Fruit fly (Drosophila melanogaster): ENCODE measurements around the gene lcs.
A peak's percentile ranks its signal among the peaks of the same experiment; 100 is the strongest.

Gene lcs

dm6 chrX:21368410-21368918 lies 28.7 kb downstream of the lcs start (continued):
- peak; percentile 88 for TF ChIP-seq Sox14 (GFP tag; optimal IDR thresholded peaks at IDR 0.05)
- TF ChIP-seq eg (GFP tag; IDR thresholded peaks at IDR 0.05), result peak; percentile 65
- no peak for TF ChIP-seq Hr4 (GFP tag; optimal IDR thresholded peaks at IDR 0.05)
- no peak for TF ChIP-seq ss (GFP tag; optimal IDR thresholded peaks at IDR 0.05)
- peak; percentile 12 for TF ChIP-seq dsx (GFP tag; optimal IDR thresholded peaks at IDR 0.05; ENCODE audit: poor library complexity, severe bottlenecking)
- peak; percentile 57; the same call in 2 of the 3 replicates for TF ChIP-seq CG8119 (GFP tag; IDR thresholded peaks at IDR 0.05)
- no peak for TF ChIP-seq Sox102F (GFP tag; optimal IDR thresholded peaks at IDR 0.05)
- TF ChIP-seq CG6163 (GFP tag; IDR thresholded peaks at IDR 0.05), result peak; percentile 69; the same call in 2 of the 3 replicates
- peak; percentile 17 for TF ChIP-seq spab (GFP tag; optimal IDR thresholded peaks at IDR 0.05)
- TF ChIP-seq net (GFP tag; optimal IDR thresholded peaks at IDR 0.05), result peak; percentile 17
- no peak for TF ChIP-seq CG11762 (GFP tag; optimal IDR thresholded peaks at IDR 0.05; ENCODE audit: insufficient read depth)
- peak; percentile 42 for TF ChIP-seq CG9139 (GFP tag; optimal IDR thresholded peaks at IDR 0.05)
- no peak for TF ChIP-seq fd59A (GFP tag; optimal IDR thresholded peaks at IDR 0.05)
- TF ChIP-seq CG8632 (GFP tag; optimal IDR thresholded peaks at IDR 0.05), result no peak
- no peak for TF ChIP-seq topi (GFP tag; optimal IDR thresholded peaks at IDR 0.05)

- TF ChIP-seq CG6854 (GFP tag; optimal IDR thresholded peaks at IDR 0.05) (peak; percentile 98), Blimp-1 (GFP tag; optimal IDR thresholded peaks at IDR 0.05) (peak; percentile 96), vri (GFP tag; optimal IDR thresholded peaks at IDR 0.05) (peak; percentile 97), CG10669 (GFP tag; optimal IDR thresholded peaks at IDR 0.05) (peak; percentile 99), topi (GFP tag; optimal IDR thresholded peaks at IDR 0.05) (peak; percentile 99), CG31627 (GFP tag; optimal IDR thresholded peaks at IDR 0.05) (peak; percentile 98), fd59A (GFP tag; optimal IDR thresholded peaks at IDR 0.05) (peak; percentile 99), CG6808 (GFP tag; optimal IDR thresholded peaks at IDR 0.05) (peak; percentile 99), CG15336 (GFP tag; IDR thresholded peaks at IDR 0.05) (peak; percentile 98), CG9139 (GFP tag; optimal IDR thresholded peaks at IDR 0.05) (peak; percentile 97), CG7368 (GFP tag; optimal IDR thresholded peaks at IDR 0.05) (peak; percentile 97), lz (GFP tag; optimal IDR thresholded peaks at IDR 0.05) (peak; percentile 99), Sox102F (GFP tag; optimal IDR thresholded peaks at IDR 0.05) (peak; percentile 99), CG3032 (tag; optimal IDR thresholded peaks at IDR 0.05) (peak; percentile 98), dac (GFP tag; optimal IDR thresholded peaks at IDR 0.05) (peak; percentile 99), Eip75B (GFP tag; optimal IDR thresholded peaks at IDR 0.05) (peak; percentile 99), pdm3 (GFP tag; optimal IDR thresholded peaks at IDR 0.05) (peak; percentile 99), esn (GFP tag; optimal IDR thresholded peaks at IDR 0.05) (peak; percentile 99), CG6792 (GFP tag; optimal IDR thresholded peaks at IDR 0.05) (peak; percentile 99), Hr38 (GFP tag; optimal IDR thresholded peaks at IDR 0.05) (peak; percentile 3), Ets21C (GFP tag; optimal IDR thresholded peaks at IDR 0.05) (peak; percentile 97), salr (GFP tag; optimal IDR thresholded peaks at IDR 0.05) (peak; percentile 96 to 98), CG11294 (GFP tag; IDR thresholded peaks at IDR 0.05) (peak; percentile 96), Hr39 (GFP tag; optimal IDR thresholded peaks at IDR 0.05) (peak; percentile 98), spab (GFP tag; optimal IDR thresholded peaks at IDR 0.05) (peak; percentile 98), OdsH (GFP tag; optimal IDR thresholded peaks at IDR 0.05) (peak; percentile 99), CG8319 (GFP tag; optimal IDR thresholded peaks at IDR 0.05) (peak; percentile 97), CG11902 (GFP tag; optimal IDR thresholded peaks at IDR 0.05) (peak; percentile 97), net (GFP tag; optimal IDR thresholded peaks at IDR 0.05) (peak; percentile 99), CG3919 (GFP tag; optimal IDR thresholded peaks at IDR 0.05) (peak; percentile 98), CG32006 (GFP tag; optimal IDR thresholded peaks at IDR 0.05) (peak; percentile 100), Sox15 (GFP tag; optimal IDR thresholded peaks at IDR 0.05) (peak; percentile 97), acj6 (GFP tag; optimal IDR thresholded peaks at IDR 0.05) (peak; percentile 99), CG16779 (tag; optimal IDR thresholded peaks at IDR 0.05) (peak; percentile 98), achi (GFP tag; optimal IDR thresholded peaks at IDR 0.05) (peak; percentile 98), Gug (GFP tag; IDR thresholded peaks at IDR 0.05) (peak; percentile 97), CG6276 (GFP tag; optimal IDR thresholded peaks at IDR 0.05) (peak; percentile 99), CG8632 (GFP tag; optimal IDR thresholded peaks at IDR 0.05) (peak; percentile 99), Sox14 (GFP tag; optimal IDR thresholded peaks at IDR 0.05) (peak; percentile 98), dsx (GFP tag; optimal IDR thresholded peaks at IDR 0.05; ENCODE audit: poor library complexity, severe bottlenecking) (peak; percentile 97), CG6163 (GFP tag; IDR thresholded peaks at IDR 0.05) (peak; percentile 97)
Measured at dm6 chrX:21367363-21368072, 29.6 kb downstream of the lcs start.

Data from whole organism, prepupa.